Worm (Caenorhabditis elegans) whole organism, L3 larva: ENCODE data around the gene srlf-13.
A peak's percentile ranks its signal among the peaks of the same experiment; 100 is the strongest.

Source experiments
- R02D3.7 ChIP-seq: fragments of 150-350 bp; optimal IDR thresholded peaks from 2 replicates; lab custom pipeline; 2014; ENCODE audit warnings: missing biosample characterization, missing genetic modification characterization
- ZK546.5 ChIP-seq: sonication (generic microtip); optimal IDR thresholded peaks from 2 replicates; lab custom pipeline; 2017; ENCODE audit warnings: missing biosample characterization, missing genetic modification characterization
- ama-1 ChIP-seq: fragments of 150-350 bp; optimal IDR thresholded peaks from 2 replicates; lab custom pipeline; 2018
- ceh-16 ChIP-seq: sonication (generic microtip); optimal IDR thresholded peaks from 2 replicates; lab custom pipeline; 2017; ENCODE audit warnings: missing biosample characterization, missing genetic modification characterization
- ceh-28 ChIP-seq: fragments of 150-350 bp; optimal IDR thresholded peaks from 2 replicates; lab custom pipeline; 2014; ENCODE audit warnings: missing biosample characterization, missing genetic modification reagents, missing genetic modification characterization
- egl-27 ChIP-seq: sonication (generic microtip); optimal IDR thresholded peaks from 4 replicates; lab custom pipeline; 2017; ENCODE audit warnings: missing biosample characterization, missing genetic modification reagents, missing genetic modification characterization
- egl-5 ChIP-seq: fragments of 150-350 bp; optimal IDR thresholded peaks from 2 replicates; lab custom pipeline; 2017; ENCODE audit warnings: missing biosample characterization, missing genetic modification reagents, missing genetic modification characterization, inconsistent platforms
- elt-1 ChIP-seq: fragments of 150-350 bp; optimal IDR thresholded peaks from 2 replicates; lab custom pipeline; 2014; ENCODE audit warnings: missing biosample characterization, missing genetic modification characterization
- elt-2 ChIP-seq: sonication (generic microtip); optimal IDR thresholded peaks from 2 replicates; lab custom pipeline; 2016; ENCODE audit warnings: missing genetic modification reagents, mild to moderate bottlenecking, missing genetic modification characterization, missing compliant biosample characterization
- fkh-10 ChIP-seq: sonication (generic microtip); optimal IDR thresholded peaks from 2 replicates; lab custom pipeline; 2017; ENCODE audit warnings: missing biosample characterization, missing genetic modification reagents, missing genetic modification characterization
- lin-39 ChIP-seq: fragments of 150-350 bp; optimal IDR thresholded peaks from 2 replicates; lab custom pipeline; 2018; ENCODE audit warnings: missing biosample characterization, missing genetic modification reagents, missing genetic modification characterization
- lsy-12 ChIP-seq: sonication (generic microtip); optimal IDR thresholded peaks from 2 replicates; lab custom pipeline; 2016; ENCODE audit warnings: mild to moderate bottlenecking, missing genetic modification characterization, missing compliant biosample characterization
- mdl-1 ChIP-seq: fragments of 150-350 bp; optimal IDR thresholded peaks from 2 replicates; lab custom pipeline; 2014; ENCODE audit warnings: missing biosample characterization, missing genetic modification characterization
- mml-1 ChIP-seq: fragments of 150-350 bp; sonication (generic microtip); optimal IDR thresholded peaks from 3 replicates; lab custom pipeline; 2014; ENCODE audit warnings: missing biosample characterization, missing genetic modification characterization
- nhr-11 ChIP-seq: fragments of 150-350 bp; optimal IDR thresholded peaks from 2 replicates; lab custom pipeline; 2014; ENCODE audit warnings: missing biosample characterization, missing genetic modification characterization
- nhr-12 ChIP-seq: fragments of 150-350 bp; optimal IDR thresholded peaks from 2 replicates; lab custom pipeline; 2014; ENCODE audit warnings: missing biosample characterization, missing genetic modification characterization
- nhr-23 ChIP-seq: fragments of 150-350 bp; optimal IDR thresholded peaks from 2 replicates; lab custom pipeline; 2014; ENCODE audit warnings: missing biosample characterization, missing genetic modification reagents, missing genetic modification characterization
- nhr-237 ChIP-seq: fragments of 150-350 bp; optimal IDR thresholded peaks from 2 replicates; lab custom pipeline; 2014; ENCODE audit warnings: missing biosample characterization, missing genetic modification characterization
- nhr-25 ChIP-seq: sonication (generic microtip); optimal IDR thresholded peaks from 2 replicates; lab custom pipeline; 2017; ENCODE audit warnings: missing biosample characterization, missing genetic modification characterization
- nhr-67 ChIP-seq: fragments of 150-350 bp; optimal IDR thresholded peaks from 2 replicates; lab custom pipeline; 2014; ENCODE audit warnings: missing biosample characterization, missing genetic modification characterization
- nhr-77 ChIP-seq: fragments of 150-350 bp; optimal IDR thresholded peaks from 2 replicates; lab custom pipeline; 2014; ENCODE audit warnings: missing biosample characterization, missing genetic modification characterization
- pha-4 ChIP-seq: fragments of 150-350 bp; optimal IDR thresholded peaks from 2 replicates; lab custom pipeline; 2014; ENCODE audit warnings: missing biosample characterization, missing genetic modification reagents, missing genetic modification characterization
- pqm-1 ChIP-seq: fragments of 150-350 bp; optimal IDR thresholded peaks from 2 replicates; lab custom pipeline; 2017; ENCODE audit warnings: missing biosample characterization, missing genetic modification characterization, inconsistent platforms
- sea-2 ChIP-seq: fragments of 150-350 bp; sonication (generic microtip); optimal IDR thresholded peaks from 4 replicates; lab custom pipeline; 2014; ENCODE audit warnings: missing biosample characterization, missing genetic modification reagents, missing genetic modification characterization
- snpc-4 ChIP-seq: fragments of 150-350 bp; optimal IDR thresholded peaks from 2 replicates; lab custom pipeline; 2014; ENCODE audit warnings: missing biosample characterization, missing genetic modification characterization
- zag-1 ChIP-seq: fragments of 150-350 bp; optimal IDR thresholded peaks from 2 replicates; lab custom pipeline; 2014; ENCODE audit warnings: missing biosample characterization, missing genetic modification characterization
- ztf-11 ChIP-seq: fragments of 150-350 bp; optimal IDR thresholded peaks from 2 replicates; lab custom pipeline; 2014; ENCODE audit warnings: missing biosample characterization, missing genetic modification characterization

The srlf-13 gene

DNA sequence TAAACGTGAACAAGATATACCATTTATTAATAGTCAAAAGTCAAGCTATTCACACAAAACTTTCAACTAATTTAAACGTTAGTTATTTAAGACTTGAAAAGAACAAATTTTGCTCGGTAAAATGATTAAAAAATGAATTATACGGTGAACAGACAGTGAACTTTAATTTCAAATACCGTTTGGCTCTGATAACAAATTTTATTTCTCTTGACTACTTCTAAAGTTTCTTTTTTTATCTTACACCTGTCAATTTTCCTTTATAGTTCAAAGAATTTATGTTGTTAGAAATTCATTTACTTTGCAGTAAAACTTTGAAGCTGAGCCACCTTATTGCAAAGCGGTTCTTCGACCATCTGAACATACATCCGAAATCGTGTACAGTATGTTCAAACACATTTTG lies 19.0 kb upstream of the srlf-13 start, which contains the start of gene ZK593.3:
TSS of gene ZK593.3 (plus strand) at position 301 of the 400 bp plus-strand sequence.
- TF ChIP-seq egl-5 (tag; lab: Kevin White, UChicago) (no peak), nhr-11 (tag; lab: Kevin White, UChicago) (no peak), pqm-1 (tag; lab: Kevin White, UChicago) (peak; percentile 5)

DNA sequence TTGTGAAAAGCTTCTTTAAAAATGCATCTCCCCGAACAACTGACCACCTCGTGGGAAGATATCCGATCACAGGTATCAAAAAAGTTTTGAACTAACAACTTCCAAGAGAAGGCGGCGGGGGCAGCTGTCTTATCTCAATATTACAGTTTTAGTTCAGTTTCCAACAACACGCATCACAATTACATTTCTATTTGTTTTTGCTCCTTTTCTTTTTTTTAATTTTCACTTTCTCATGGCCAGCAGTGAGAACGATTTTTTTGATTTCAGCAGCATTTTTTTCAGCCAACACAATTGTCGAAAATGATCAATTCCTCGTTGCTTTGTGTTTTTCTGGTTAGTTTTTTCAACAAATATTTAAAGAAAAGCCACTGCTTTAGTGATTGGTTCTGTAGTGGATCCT lies 16.7 kb upstream of the srlf-13 start, which contains the start of gene ZK593.2:
TSS of gene ZK593.2 (plus strand) at position 301 of the 400 bp plus-strand sequence.
- TF ChIP-seq elt-2 (peak; percentile 40), R02D3.7 (no peak)
- TF ChIP-seq, all 47 proteins: peak for 1

DNA sequence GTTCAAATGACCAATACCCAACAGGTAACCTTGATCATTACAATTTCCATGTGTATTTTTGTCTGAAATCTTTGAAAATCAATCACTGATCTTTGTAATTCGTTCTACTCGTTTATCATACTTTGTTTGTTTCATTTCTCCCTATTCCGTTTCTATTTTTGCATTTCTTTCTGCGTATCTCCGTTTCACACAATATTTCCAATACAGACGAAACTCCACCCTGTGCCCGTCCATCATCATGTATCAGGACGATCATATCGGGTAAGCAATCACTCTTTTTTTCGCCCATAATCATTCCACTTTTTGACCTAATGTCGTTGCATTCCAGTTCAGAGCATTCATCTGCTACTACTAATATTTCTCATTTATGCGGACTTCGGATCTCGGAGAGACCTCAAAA lies 13.3 kb upstream of the srlf-13 start, which contains the start of gene pyk-2:
TSS of gene pyk-2 (plus strand) at position 206 of the 400 bp plus-strand sequence.
- no peak for TF ChIP-seq snpc-4 (tag; lab: Kevin White, UChicago)
- no peak for TF ChIP-seq lsy-12 (tag; lab: Kevin White, UChicago)
- no peak for TF ChIP-seq ama-1 (lab: Kevin White, UChicago)
- TF ChIP-seq egl-27 (tag; lab: Kevin White, UChicago), result no peak
- peak; percentile 67 for TF ChIP-seq pqm-1 (tag; lab: Kevin White, UChicago)
- TF ChIP-seq elt-2, result peak; percentile 79
- TF ChIP-seq, all 47 proteins: peak for 2

DNA sequence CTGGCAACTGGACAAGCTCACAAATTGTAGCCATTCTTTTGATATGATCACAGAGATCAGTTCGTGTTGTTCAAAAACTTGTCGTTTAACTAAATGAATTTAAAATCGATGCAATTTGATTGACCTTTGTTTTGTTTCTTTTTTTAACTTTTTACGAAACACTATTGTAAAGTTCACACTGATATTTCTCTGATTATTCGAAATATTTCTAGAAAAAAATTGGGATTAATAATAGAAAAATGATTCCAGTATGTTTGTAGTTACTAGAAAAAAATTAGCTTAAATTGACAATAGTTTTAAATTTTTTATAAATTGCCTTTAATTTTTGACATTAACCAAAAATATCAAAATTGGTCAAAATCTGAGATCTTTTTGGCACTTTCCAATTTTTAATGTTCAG lies 12.8 kb upstream of the srlf-13 start, which contains the start of gene ZK596.2:
TSS of gene ZK596.2 (minus strand) at position 101 of the 400 bp plus-strand sequence.
- TF ChIP-seq nhr-25 (tag; lab: Kevin White, UChicago) (no peak), ceh-16 (tag; lab: Kevin White, UChicago) (no peak)

DNA sequence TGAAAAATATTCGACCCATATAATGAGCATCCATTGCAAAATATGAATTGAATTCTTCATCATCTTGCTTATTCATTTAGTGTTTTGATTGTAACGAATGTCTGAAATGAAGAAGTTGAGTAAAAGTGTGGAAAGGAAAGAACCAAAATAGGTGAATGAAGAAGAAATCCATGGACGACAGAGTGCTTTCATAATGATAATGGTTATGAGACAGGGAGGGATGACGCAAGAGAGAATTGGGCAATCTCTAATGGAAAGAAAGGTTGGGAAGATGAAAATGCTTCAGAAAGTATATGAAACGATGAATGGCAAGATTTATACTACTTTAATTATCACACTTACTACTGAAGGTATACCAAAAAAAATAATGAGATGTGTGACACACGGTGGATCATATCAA lies 7.9 kb upstream of the srlf-13 start, which contains the start of gene ZK596.3:
TSS of gene ZK596.3 (minus strand) at position 101 of the 400 bp plus-strand sequence.
- TF ChIP-seq ceh-16 (tag; lab: Kevin White, UChicago) (no peak), lin-39 (tag; lab: Kevin White, UChicago) (no peak)

DNA sequence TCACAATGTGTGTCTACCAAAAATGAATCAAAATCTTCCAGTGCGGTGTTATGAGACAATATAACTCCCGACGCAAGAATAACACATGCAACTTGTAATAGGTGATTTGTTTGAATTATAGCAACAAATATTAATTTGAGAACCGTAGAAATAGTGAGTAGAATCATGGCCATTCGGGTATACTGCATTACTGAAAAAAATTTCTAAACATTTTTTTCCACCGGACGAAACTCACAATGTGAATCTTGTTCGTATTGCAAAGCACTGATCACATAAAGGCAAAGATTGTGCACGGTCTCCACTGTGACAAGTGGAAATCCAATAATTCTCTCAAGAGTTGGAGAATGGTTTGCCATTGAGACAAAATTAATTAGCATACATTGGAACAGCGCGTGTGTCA lies 6.1 kb upstream of the srlf-13 start:
- TF ChIP-seq lin-39 (tag; lab: Kevin White, UChicago), result no peak
- no peak for TF ChIP-seq ceh-28 (tag; lab: Kevin White, UChicago)
- no peak for TF ChIP-seq lsy-12 (tag; lab: Kevin White, UChicago)
- TF ChIP-seq mdl-1, result no peak
- no peak for TF ChIP-seq ZK546.5 (tag; lab: Kevin White, UChicago)
- no peak for TF ChIP-seq nhr-25 (tag; lab: Kevin White, UChicago)
- no peak for TF ChIP-seq elt-2
- TF ChIP-seq nhr-67 (tag; lab: Kevin White, UChicago), result no peak
- TF ChIP-seq ztf-11 (tag; lab: Kevin White, UChicago), result no peak
- no peak for TF ChIP-seq elt-1 (tag; lab: Kevin White, UChicago)
- no peak for TF ChIP-seq R02D3.7
- TF ChIP-seq ceh-16 (tag; lab: Kevin White, UChicago), result no peak
- TF ChIP-seq sea-2 (GFP tag; lab: Kevin White, UChicago), result no peak
- no peak for TF ChIP-seq mml-1 (tag; lab: Kevin White, UChicago)
- TF ChIP-seq egl-27 (tag; lab: Kevin White, UChicago), result no peak
- TF ChIP-seq, all 47 proteins: peak for 0

DNA sequence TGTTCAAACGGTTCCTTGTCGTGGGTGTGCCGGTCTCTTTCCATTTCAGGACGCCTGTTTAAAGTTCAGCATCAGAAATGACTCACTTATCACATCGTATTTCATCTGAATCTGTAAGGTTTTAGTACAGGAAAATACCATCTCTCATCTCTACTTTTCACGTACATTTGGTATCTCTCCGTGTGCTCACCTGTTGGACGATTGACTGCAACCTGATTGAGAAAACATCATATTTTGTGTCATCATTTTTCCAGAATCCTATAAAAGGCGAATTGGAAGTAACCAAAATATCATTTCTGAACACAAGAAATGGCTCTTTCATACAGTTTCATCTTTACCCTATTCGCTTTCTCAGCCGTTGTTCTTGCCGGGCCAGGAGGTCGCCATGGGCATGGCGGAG lies 3.7 kb upstream of the srlf-13 start, which contains the start of gene srlf-30:
TSS of gene srlf-30 (plus strand) at position 301 of the 400 bp plus-strand sequence.
- TF ChIP-seq egl-5 (tag; lab: Kevin White, UChicago) (no peak), elt-2 (no peak), nhr-77 (tag; lab: Kevin White, UChicago) (no peak), ama-1 (lab: Kevin White, UChicago) (no peak), fkh-10 (GFP tag; lab: Kevin White, UChicago) (no peak), pha-4 (tag; lab: Kevin White, UChicago) (no peak), ceh-16 (tag; lab: Kevin White, UChicago) (no peak), lsy-12 (tag; lab: Kevin White, UChicago) (no peak), zag-1 (tag; lab: Kevin White, UChicago) (no peak), mml-1 (tag; lab: Kevin White, UChicago) (no peak), nhr-12 (tag; lab: Kevin White, UChicago) (no peak), nhr-237 (tag; lab: Kevin White, UChicago) (no peak), sea-2 (GFP tag; lab: Kevin White, UChicago) (no peak), nhr-25 (tag; lab: Kevin White, UChicago) (no peak), nhr-23 (tag; lab: Kevin White, UChicago) (no peak), ceh-28 (tag; lab: Kevin White, UChicago) (no peak), snpc-4 (tag; lab: Kevin White, UChicago) (no peak), mdl-1 (no peak)
